Fruit fly (Drosophila melanogaster) whole organism, embryonic: ENCODE results near the gene Sem1.

Experiments used
- Atf3 ChIP-seq: fragments of 200-800 bp; sonication (Bioruptor generic); optimal IDR thresholded peaks from 3 replicates; lab custom pipeline; 2016; ENCODE audit warnings: missing biosample characterization, missing genetic modification characterization
- BEAF-32 ChIP-seq: fragments of 200-800 bp; sonication (Bioruptor generic); optimal IDR thresholded peaks from 3 replicates; lab custom pipeline; 2017; ENCODE audit warnings: missing biosample characterization, missing genetic modification characterization, mild to moderate bottlenecking, moderate library complexity, missing genetic modification reagents
- CG10274 ChIP-seq: fragments of 200-800 bp; sonication (Bioruptor generic); optimal IDR thresholded peaks from 3 replicates; lab custom pipeline; 2017; ENCODE audit warnings: missing biosample characterization, mild to moderate bottlenecking, missing genetic modification characterization
- CG12236 ChIP-seq: fragments of 200-800 bp; sonication (Bioruptor generic); optimal IDR thresholded peaks from 2 replicates; lab custom pipeline; 2016; ENCODE audit warnings: missing biosample characterization, missing genetic modification characterization
- CG13123 ChIP-seq: fragments of 200-800 bp; sonication (Bioruptor generic); optimal IDR thresholded peaks from 2 replicates; lab custom pipeline; 2016; ENCODE audit warnings: missing biosample characterization, missing genetic modification characterization
- CG15011 ChIP-seq: fragments of 200-800 bp; sonication (Bioruptor generic); optimal IDR thresholded peaks from 3 replicates; lab custom pipeline; 2018; ENCODE audit warnings: missing biosample characterization, mild to moderate bottlenecking, missing genetic modification characterization
- CG15514 ChIP-seq: fragments of 200-800 bp; sonication (Bioruptor generic); optimal IDR thresholded peaks from 3 replicates; lab custom pipeline; 2017; ENCODE audit warnings: missing biosample characterization, missing genetic modification characterization, mild to moderate bottlenecking, moderate library complexity, missing genetic modification reagents
- CG17802 ChIP-seq: fragments of 200-800 bp; sonication (Bioruptor generic); optimal IDR thresholded peaks from 2 replicates; lab custom pipeline; 2018; ENCODE audit warnings: missing biosample characterization, mild to moderate bottlenecking, missing genetic modification characterization, moderate library complexity
- CG1832 ChIP-seq: fragments of 200-800 bp; sonication (Bioruptor generic); optimal IDR thresholded peaks from 2 replicates; lab custom pipeline; 2017; ENCODE audit warnings: missing biosample characterization, mild to moderate bottlenecking, missing genetic modification characterization, inconsistent platforms
- CG2116 ChIP-seq: fragments of 200-800 bp; sonication (Bioruptor generic); optimal IDR thresholded peaks from 3 replicates; lab custom pipeline; 2018; ENCODE audit warnings: missing biosample characterization, mild to moderate bottlenecking, missing genetic modification characterization
- CG2889 ChIP-seq: fragments of 200-800 bp; sonication (Bioruptor generic); IDR thresholded peaks from 3 replicates; pipeline ENCODE4 v1.3.6; 2022; ENCODE audit warnings: missing biosample characterization, missing genetic modification characterization
- CG30020 ChIP-seq: fragments of 200-800 bp; optimal IDR thresholded peaks from 2 replicates; lab custom pipeline; 2019; ENCODE audit warnings: missing biosample characterization, mild to moderate bottlenecking, missing genetic modification characterization, moderate library complexity
- CG32772 ChIP-seq: fragments of 200-800 bp; sonication (Bioruptor generic); IDR thresholded peaks from 2 replicates; pipeline ENCODE4 v1.3.6; 2022; ENCODE audit warnings: missing biosample characterization, missing genetic modification characterization
- CG3838 ChIP-seq: fragments of 200-800 bp; sonication (Bioruptor generic); optimal IDR thresholded peaks from 3 replicates; lab custom pipeline; 2016; ENCODE audit warnings: missing biosample characterization, missing genetic modification characterization
- CG3847 ChIP-seq: fragments of 200-800 bp; sonication (Bioruptor generic); IDR thresholded peaks from 2 replicates; pipeline ENCODE4 v1.3.6; 2022; ENCODE audit warnings: missing biosample characterization, missing genetic modification characterization
- CG4360 ChIP-seq: fragments of 200-800 bp; sonication (Bioruptor generic); IDR thresholded peaks from 2 replicates; pipeline ENCODE4 v1.3.6; 2022; ENCODE audit warnings: missing biosample characterization, missing genetic modification characterization
- CG5953 ChIP-seq: fragments of 200-800 bp; sonication (Bioruptor generic); IDR thresholded peaks from 2 replicates; pipeline ENCODE4 v1.3.6; 2022; ENCODE audit warnings: missing biosample characterization, missing genetic modification characterization
- CG6854 ChIP-seq: fragments of 200-800 bp; sonication (Bioruptor generic); optimal IDR thresholded peaks from 3 replicates; lab custom pipeline; 2017; ENCODE audit warnings: missing biosample characterization, mild to moderate bottlenecking, missing genetic modification characterization
- CrebB ChIP-seq: fragments of 200-800 bp; sonication (Bioruptor generic); optimal IDR thresholded peaks from 3 replicates; lab custom pipeline; 2018; ENCODE audit warnings: missing biosample characterization, mild to moderate bottlenecking, missing genetic modification characterization
- Doc2 ChIP-seq: fragments of 200-800 bp; sonication (Bioruptor generic); IDR thresholded peaks from 2 replicates; pipeline ENCODE4 v1.3.6; 2022; ENCODE audit warnings: missing biosample characterization, missing genetic modification characterization
- Eip74EF ChIP-seq, 2 experiments: fragments of 200-800 bp in 1 of 2; fragments of >200 bp in 1 of 2; sonication (Bioruptor generic) in 1 of 2; optimal IDR thresholded peaks; 2 replicates each; lab custom pipeline; 2017 to 2019; ENCODE audit warnings: missing biosample characterization in 2 of 2, missing genetic modification characterization in 2 of 2, mild to moderate bottlenecking in 1 of 2, moderate library complexity in 1 of 2
- HHEX ChIP-seq: fragments of 200-800 bp; sonication (Bioruptor generic); optimal IDR thresholded peaks from 3 replicates; lab custom pipeline; 2017; ENCODE audit warnings: missing biosample characterization, mild to moderate bottlenecking, missing genetic modification characterization, missing genetic modification reagents
- Hmx ChIP-seq: fragments of 200-800 bp; sonication (Bioruptor generic); optimal IDR thresholded peaks from 2 replicates; lab custom pipeline; 2016; ENCODE audit warnings: missing biosample characterization, missing genetic modification characterization
- Lpt ChIP-seq: fragments of >200 bp; optimal IDR thresholded peaks from 2 replicates; lab custom pipeline; 2018; ENCODE audit warnings: missing biosample characterization, missing genetic modification characterization
- Six4 ChIP-seq: fragments of 200-800 bp; sonication (Bioruptor generic); optimal IDR thresholded peaks from 2 replicates; lab custom pipeline; 2016; ENCODE audit warnings: missing biosample characterization, missing genetic modification characterization
- Sry-δ ChIP-seq: fragments of 200-800 bp; sonication (Bioruptor generic); optimal IDR thresholded peaks from 2 replicates; lab custom pipeline; 2016; ENCODE audit warnings: missing biosample characterization, missing genetic modification characterization
- Xrp1 ChIP-seq: fragments of 200-800 bp; sonication (Bioruptor generic); IDR thresholded peaks from 2 replicates; pipeline ENCODE4 v1.3.6; 2022; ENCODE audit warnings: missing biosample characterization, missing genetic modification characterization
- al ChIP-seq: fragments of 200-800 bp; sonication (Bioruptor generic); IDR thresholded peaks from 2 replicates; pipeline ENCODE4 v1.3.6; 2022; ENCODE audit warnings: missing biosample characterization, missing genetic modification characterization
- ase ChIP-seq: fragments of 200-800 bp; sonication (Bioruptor generic); IDR thresholded peaks from 3 replicates; pipeline ENCODE4 v1.3.6; 2022; ENCODE audit warnings: missing biosample characterization, missing genetic modification characterization
- btn ChIP-seq: fragments of 200-800 bp; sonication (Bioruptor generic); optimal IDR thresholded peaks from 2 replicates; lab custom pipeline; 2016; ENCODE audit warnings: missing biosample characterization, missing genetic modification characterization
- chinmo ChIP-seq: fragments of 200-800 bp; sonication (Bioruptor generic); IDR thresholded peaks from 4 replicates; pipeline ENCODE4 v1.3.6; 2022; ENCODE audit warnings: missing biosample characterization, missing genetic modification characterization; ENCODE audit not compliant: partially characterized antibody
- crp ChIP-seq, 2 experiments: fragments of 200-800 bp; sonication (Bioruptor generic); optimal IDR thresholded peaks; 2 replicates in 1 of 2; 3 replicates in 1 of 2; lab custom pipeline; 2017; ENCODE audit warnings: missing biosample characterization in 2 of 2, missing genetic modification characterization in 2 of 2, mild to moderate bottlenecking in 1 of 2, moderate library complexity in 1 of 2
- disco-r ChIP-seq: fragments of 200-800 bp; sonication (Bioruptor generic); optimal IDR thresholded peaks from 2 replicates; lab custom pipeline; 2016; ENCODE audit warnings: missing biosample characterization, missing genetic modification characterization
- emc ChIP-seq: fragments of 200-800 bp; sonication (Bioruptor generic); optimal IDR thresholded peaks from 2 replicates; lab custom pipeline; 2016; ENCODE audit warnings: missing biosample characterization, missing genetic modification characterization
- eve ChIP-seq, 2 experiments: fragments of >200 bp; optimal IDR thresholded peaks; 2 replicates each; lab custom pipeline; 2017; ENCODE audit warnings: missing biosample characterization in 2 of 2, missing genetic modification characterization in 2 of 2
- fu2 ChIP-seq: fragments of 200-800 bp; sonication (Bioruptor generic); optimal IDR thresholded peaks from 2 replicates; lab custom pipeline; 2016; ENCODE audit warnings: missing biosample characterization, missing genetic modification characterization
- grau ChIP-seq: fragments of 200-800 bp; optimal IDR thresholded peaks from 3 replicates; lab custom pipeline; 2019; ENCODE audit warnings: missing biosample characterization, mild to moderate bottlenecking, missing genetic modification characterization, moderate library complexity
- her ChIP-seq: fragments of 200-800 bp; sonication (Bioruptor generic); optimal IDR thresholded peaks from 2 replicates; lab custom pipeline; 2016; ENCODE audit warnings: missing biosample characterization, missing genetic modification characterization
- hkb ChIP-seq, 2 experiments: fragments of 200-800 bp in 1 of 2; fragments of >200 bp in 1 of 2; sonication (Bioruptor generic) in 1 of 2; IDR thresholded peaks in 1 of 2; optimal IDR thresholded peaks in 1 of 2; 2 replicates each; pipeline versions ENCODE4 v1.3.6 to Lab custom; 2017 to 2022; ENCODE audit warnings: missing biosample characterization in 1 of 2, missing genetic modification characterization in 1 of 2
- jigr1 ChIP-seq: fragments of 200-800 bp; sonication (Bioruptor generic); IDR thresholded peaks from 3 replicates; pipeline ENCODE4 v1.3.6; 2022; ENCODE audit warnings: missing biosample characterization, missing genetic modification characterization
- jing ChIP-seq: fragments of 200-800 bp; sonication (Bioruptor generic); optimal IDR thresholded peaks from 2 replicates; lab custom pipeline; 2018; ENCODE audit warnings: missing biosample characterization, mild to moderate bottlenecking, missing genetic modification characterization
- klu ChIP-seq: fragments of 200-800 bp; sonication (Bioruptor generic); IDR thresholded peaks from 2 replicates; pipeline ENCODE4 v1.3.6; 2022; ENCODE audit warnings: missing biosample characterization, missing genetic modification characterization
- mirr ChIP-seq: fragments of 200-800 bp; sonication (Bioruptor generic); optimal IDR thresholded peaks from 3 replicates; lab custom pipeline; 2018; ENCODE audit warnings: missing biosample characterization, mild to moderate bottlenecking, missing genetic modification characterization
- pan ChIP-seq, 4 experiments: fragments of >200 bp in 3 of 4; fragments of 200-800 bp in 1 of 4; sonication (Bioruptor generic) in 1 of 4; optimal IDR thresholded peaks in 3 of 4; IDR thresholded peaks in 1 of 4; 2 replicates each; pipeline versions ENCODE4 v1.3.6 to Lab custom; 2017 to 2022; ENCODE audit warnings: missing biosample characterization in 2 of 4, missing genetic modification characterization in 2 of 4, mixed read lengths in 1 of 4
- pho ChIP-seq: fragments of 200-800 bp; sonication (Bioruptor generic); optimal IDR thresholded peaks from 2 replicates; lab custom pipeline; 2016; ENCODE audit warnings: missing biosample characterization, missing genetic modification characterization
- row ChIP-seq: fragments of 200-800 bp; sonication (Bioruptor generic); IDR thresholded peaks from 3 replicates; pipeline ENCODE4 v1.3.6; 2022; ENCODE audit warnings: missing biosample characterization, missing genetic modification characterization
- sens ChIP-seq: fragments of 200-800 bp; sonication (Bioruptor generic); peaks from one replicate; lab custom pipeline; 2016; ENCODE audit warnings: missing biosample characterization, missing genetic modification characterization
- stwl ChIP-seq: fragments of 200-800 bp; sonication (Bioruptor generic); optimal IDR thresholded peaks from 3 replicates; lab custom pipeline; 2018; ENCODE audit warnings: missing biosample characterization, mild to moderate bottlenecking, missing genetic modification characterization, moderate library complexity
- zen ChIP-seq: fragments of 200-800 bp; sonication (Bioruptor generic); optimal IDR thresholded peaks from 3 replicates; lab custom pipeline; 2018; ENCODE audit warnings: missing biosample characterization, mild to moderate bottlenecking, missing genetic modification characterization, moderate library complexity

Gene Sem1

DNA sequence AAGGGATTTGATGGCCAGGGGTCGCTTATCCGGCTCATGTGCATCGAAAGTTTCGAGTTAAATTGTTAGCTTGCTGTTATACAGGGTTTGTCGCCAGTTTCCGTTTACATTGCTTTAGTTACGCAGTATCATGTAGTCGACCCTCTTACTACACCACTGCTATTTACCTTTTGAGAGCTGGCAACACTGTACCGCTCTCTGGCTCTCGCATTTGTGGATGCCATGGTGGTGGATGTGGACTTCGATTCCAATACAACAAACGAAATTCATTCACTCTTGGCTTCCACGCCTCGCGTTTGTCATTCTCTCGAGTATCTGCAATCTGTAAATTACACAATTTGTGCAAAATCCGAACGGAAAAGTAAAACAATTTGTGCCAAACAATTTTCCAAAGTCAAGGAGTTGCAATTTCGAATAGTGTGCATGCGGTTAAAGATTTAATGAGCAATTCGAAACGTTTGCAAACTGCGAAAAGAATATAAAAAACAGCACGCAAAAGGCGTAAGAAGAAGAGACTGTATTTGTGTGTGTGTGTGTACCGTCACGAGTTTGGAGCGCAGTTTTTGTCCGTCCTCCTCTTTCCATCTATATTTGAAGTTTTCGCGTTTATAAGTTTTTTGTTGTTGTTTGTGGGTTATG, 14.7 kb upstream of the Sem1 start (continued):
- no peak for TF ChIP-seq CG12236 (GFP tag; lab: Kevin White, UChicago)
- TF ChIP-seq al, result no peak
- TF ChIP-seq emc (GFP tag; lab: Kevin White, UChicago), result no peak
- peak; percentile 80 for TF ChIP-seq sens
- 0 out of 2 replicates have a peak, but pooled peaks have one; percentile 5 for TF ChIP-seq CG4360
- no peak for TF ChIP-seq Doc2
- peak; percentile 99 for TF ChIP-seq chinmo (GFP tag; lab: Robert Waterston, UW)
- TF ChIP-seq pho (GFP tag; lab: Kevin White, UChicago), result no peak
- no peak for TF ChIP-seq disco-r (GFP tag; lab: Kevin White, UChicago)
- TF ChIP-seq jigr1 (GFP tag; lab: Robert Waterston, UW), result no peak
- no peak for TF ChIP-seq ase (GFP tag; lab: Robert Waterston, UW)
- peak; percentile 8 for TF ChIP-seq grau (tag; lab: Kevin White, UChicago)
- peak; percentile 31 for TF ChIP-seq hkb (optimal IDR thresholded peaks at IDR 0.05; lab: Kevin White, UChicago)
- peak; percentile 52; the same call in 1 of the 2 replicates for TF ChIP-seq hkb (GFP tag; IDR thresholded peaks at IDR 0.05; lab: Robert Waterston, UW)
- TF ChIP-seq CG10274 (GFP tag; lab: Kevin White, UChicago), result no peak
- TF ChIP-seq CG5953 (GFP tag; lab: Robert Waterston, UW), result no peak
- no peak for TF ChIP-seq Six4 (GFP tag; lab: Kevin White, UChicago)
- TF ChIP-seq stwl (tag; lab: Kevin White, UChicago), result peak; percentile 63
- TF ChIP-seq BEAF-32 (GFP tag; lab: Kevin White, UChicago), result no peak
- TF ChIP-seq fu2 (GFP tag; lab: Kevin White, UChicago), result no peak
- TF ChIP-seq klu (GFP tag; lab: Robert Waterston, UW), result no peak
- peak; percentile 62 for TF ChIP-seq CrebB
- TF ChIP-seq btn (GFP tag; lab: Kevin White, UChicago), result no peak
- TF ChIP-seq row, result peak; percentile 93
- no peak for TF ChIP-seq CG2889 (GFP tag; lab: Robert Waterston, UW)
- TF ChIP-seq CG6854 (GFP tag; lab: Kevin White, UChicago), result peak; percentile 49
- TF ChIP-seq zen, result no peak
- TF ChIP-seq CG32772 (GFP tag; lab: Robert Waterston, UW), result no peak
- TF ChIP-seq CG3847 (GFP tag; lab: Robert Waterston, UW), result no peak
- TF ChIP-seq CG13123 (GFP tag; lab: Kevin White, UChicago), result no peak
- TF ChIP-seq jing (GFP tag; lab: Kevin White, UChicago), result no peak
- TF ChIP-seq her (GFP tag; lab: Kevin White, UChicago), result peak; percentile 39
- no peak for TF ChIP-seq crp (GFP tag; optimal IDR thresholded peaks at IDR 0.05; lab: Kevin White, UChicago)
- no peak for TF ChIP-seq Lpt (GFP tag; lab: Kevin White, UChicago)
- TF ChIP-seq Hmx (GFP tag; lab: Kevin White, UChicago), result no peak
- no peak for TF ChIP-seq CG1832 (GFP tag; lab: Kevin White, UChicago)
- TF ChIP-seq CG17802 (tag; lab: Kevin White, UChicago), result no peak
- TF ChIP-seq mirr (GFP tag; lab: Kevin White, UChicago), result peak; percentile 57
- TF ChIP-seq pan (optimal IDR thresholded peaks at IDR 0.05; lab: Kevin White, UChicago), result peak in 1 of 2 experiments; percentile 71
- TF ChIP-seq pan (GFP tag; optimal IDR thresholded peaks at IDR 0.05 in 1 of 2, IDR thresholded peaks at IDR 0.05 in 1 of 2), result peak in 1 of 2 experiments; percentile 17
- TF ChIP-seq CG2116 (GFP tag; lab: Kevin White, UChicago), result no peak
- peak; percentile 17 for TF ChIP-seq Sry-δ (GFP tag; lab: Kevin White, UChicago)
- TF ChIP-seq Atf3 (GFP tag; lab: Kevin White, UChicago), result no peak
- peak; percentile 19 for TF ChIP-seq CG15514 (GFP tag; lab: Kevin White, UChicago)
- TF ChIP-seq eve (GFP tag; optimal IDR thresholded peaks at IDR 0.05; lab: Kevin White, UChicago), result no peak
- no peak for TF ChIP-seq CG3838
- TF ChIP-seq CG30020 (tag; lab: Kevin White, UChicago), result no peak
- no peak for TF ChIP-seq Eip74EF (GFP tag; optimal IDR thresholded peaks at IDR 0.05; lab: Kevin White, UChicago)
- peak; percentile 41; the same call in 1 of the 2 replicates for TF ChIP-seq Xrp1 (GFP tag; lab: Robert Waterston, UW)
- no peak for TF ChIP-seq CG15011
- no peak for TF ChIP-seq HHEX (GFP tag; lab: Kevin White, UChicago)
